Worm (Caenorhabditis elegans): ENCODE data around the gene col-2.
A peak's percentile ranks its signal among the peaks of the same experiment; 100 is the strongest.

Gene col-2

ce11 chrIV:10062728-10063127, 22.5 kb downstream of the col-2 start, which contains the start of gene ipla-7:
Gene ipla-7, minus strand, starts transcription at chrIV:10062849.
- TF ChIP-seq lin-15B (tag; optimal IDR thresholded peaks at IDR 0.05) (peak; percentile 12), unc-62 (GFP tag; optimal IDR thresholded peaks at IDR 0.05) (no peak), pqm-1 (tag; optimal IDR thresholded peaks at IDR 0.05) (peak; percentile 30), nhr-25 (tag; optimal IDR thresholded peaks at IDR 0.05) (no peak), ceh-28 (tag; optimal IDR thresholded peaks at IDR 0.05) (no peak), daf-12 (tag; optimal IDR thresholded peaks at IDR 0.05) (no peak), elt-2 (tag; optimal IDR thresholded peaks at IDR 0.05) (peak; percentile 14), lin-39 (tag; optimal IDR thresholded peaks at IDR 0.05) (peak; percentile 4), mml-1 (tag; optimal IDR thresholded peaks at IDR 0.05) (no peak), ztf-11 (tag; optimal IDR thresholded peaks at IDR 0.05) (no peak), nhr-28 (tag; optimal IDR thresholded peaks at IDR 0.05) (no peak), nfya-1 (tag; optimal IDR thresholded peaks at IDR 0.05; ENCODE audit: insufficient read depth) (peak; percentile 67), egl-5 (tag; optimal IDR thresholded peaks at IDR 0.05) (no peak), ama-1 (optimal IDR thresholded peaks at IDR 0.05) (no peak), elt-3 (tag; optimal IDR thresholded peaks at IDR 0.05) (no peak), nhr-77 (tag; optimal IDR thresholded peaks at IDR 0.05) (no peak), ZK546.5 (tag; optimal IDR thresholded peaks at IDR 0.05) (no peak), lsy-12 (tag; optimal IDR thresholded peaks at IDR 0.05) (no peak), ztf-4 (tag; optimal IDR thresholded peaks at IDR 0.05) (no peak), egl-27 (tag; optimal IDR thresholded peaks at IDR 0.05) (no peak), jun-1 (tag; optimal IDR thresholded peaks at IDR 0.05) (no peak), tbx-2 (tag; optimal IDR thresholded peaks at IDR 0.05) (no peak), ceh-16 (tag; optimal IDR thresholded peaks at IDR 0.05) (no peak), mdl-1 (tag; optimal IDR thresholded peaks at IDR 0.05) (no peak), nhr-76 (tag; optimal IDR thresholded peaks at IDR 0.05) (no peak), nhr-23 (tag; optimal IDR thresholded peaks at IDR 0.05) (no peak), unc-39 (tag; optimal IDR thresholded peaks at IDR 0.05) (no peak), fkh-10 (GFP tag; optimal IDR thresholded peaks at IDR 0.05) (peak; percentile 73), hmg-11 (tag; optimal IDR thresholded peaks at IDR 0.05) (peak; percentile 73), nhr-67 (tag; optimal IDR thresholded peaks at IDR 0.05) (no peak), zag-1 (tag; optimal IDR thresholded peaks at IDR 0.05) (no peak), nhr-237 (tag; optimal IDR thresholded peaks at IDR 0.05) (no peak)

ce11 chrIV:10060795-10061194, 24.5 kb downstream of the col-2 start:
- TF ChIP-seq pqm-1 (tag; optimal IDR thresholded peaks at IDR 0.05) = peak; percentile 3
- peak; percentile 28 for TF ChIP-seq pha-4 (tag; optimal IDR thresholded peaks at IDR 0.05)
- TF ChIP-seq elt-2 (tag; optimal IDR thresholded peaks at IDR 0.05) = peak; percentile 45
- no peak for TF ChIP-seq tbx-2 (tag; optimal IDR thresholded peaks at IDR 0.05)

ce11 chrIV:10059175-10059574, 26.1 kb downstream of the col-2 start:
- no peak for TF ChIP-seq lin-39 (tag; optimal IDR thresholded peaks at IDR 0.05)
- no peak for TF ChIP-seq R02D3.7 (tag; optimal IDR thresholded peaks at IDR 0.05)
- TF ChIP-seq pqm-1 (tag; optimal IDR thresholded peaks at IDR 0.05) = peak; percentile 99
- no peak for TF ChIP-seq nhr-12 (tag; optimal IDR thresholded peaks at IDR 0.05)
- no peak for TF ChIP-seq nhr-28 (tag; optimal IDR thresholded peaks at IDR 0.05)
- TF ChIP-seq nhr-25 (tag; optimal IDR thresholded peaks at IDR 0.05) = no peak
- TF ChIP-seq fos-1 (tag; optimal IDR thresholded peaks at IDR 0.05) = peak; percentile 52
- no peak for TF ChIP-seq nhr-23 (tag; optimal IDR thresholded peaks at IDR 0.05)
- TF ChIP-seq ama-1 (optimal IDR thresholded peaks at IDR 0.05) = no peak
- TF ChIP-seq ceh-9 (tag; optimal IDR thresholded peaks at IDR 0.05) = no peak
- no peak for TF ChIP-seq mml-1 (tag; optimal IDR thresholded peaks at IDR 0.05)
- no peak for TF ChIP-seq ZK546.5 (tag; optimal IDR thresholded peaks at IDR 0.05)
- TF ChIP-seq unc-39 (tag; optimal IDR thresholded peaks at IDR 0.05) = no peak
- peak; percentile 99 for TF ChIP-seq elt-2 (tag; optimal IDR thresholded peaks at IDR 0.05)
- TF ChIP-seq jun-1 (tag; optimal IDR thresholded peaks at IDR 0.05) = peak; percentile 46
- TF ChIP-seq ztf-4 (tag; optimal IDR thresholded peaks at IDR 0.05) = no peak
- no peak for TF ChIP-seq lsy-12 (tag; optimal IDR thresholded peaks at IDR 0.05)
- no peak for TF ChIP-seq nhr-76 (tag; optimal IDR thresholded peaks at IDR 0.05)
- TF ChIP-seq elt-3 (tag; optimal IDR thresholded peaks at IDR 0.05) = no peak
- TF ChIP-seq nhr-43 (tag; optimal IDR thresholded peaks at IDR 0.05; ENCODE audit: poor library complexity, severe bottlenecking) = no peak
- TF ChIP-seq pha-4 (tag; optimal IDR thresholded peaks at IDR 0.05) = peak; percentile 42
- no peak for TF ChIP-seq elt-1 (tag; optimal IDR thresholded peaks at IDR 0.05)
- no peak for TF ChIP-seq nhr-77 (tag; optimal IDR thresholded peaks at IDR 0.05)
- TF ChIP-seq ceh-82 (tag; optimal IDR thresholded peaks at IDR 0.05) = no peak
- no peak for TF ChIP-seq hmg-11 (tag; optimal IDR thresholded peaks at IDR 0.05)

Data from whole organism, L3 larva.